Worm (Caenorhabditis elegans) whole organism, early embryonic: ENCODE measurements around the gene nas-7.
A peak's percentile ranks its signal among the peaks of the same experiment; 100 is the strongest.

Source experiments
- B0310.2 ChIP-seq: sonication (generic microtip); optimal IDR thresholded peaks from 2 replicates; lab custom pipeline; 2016; ENCODE audit warnings: mild to moderate bottlenecking, missing genetic modification characterization, missing compliant biosample characterization
- F13C5.2 ChIP-seq: sonication (generic microtip); optimal IDR thresholded peaks from 2 replicates; lab custom pipeline; 2017; ENCODE audit warnings: mild to moderate bottlenecking, missing genetic modification characterization, inconsistent platforms, missing compliant biosample characterization
- aly-1 ChIP-seq: sonication (generic microtip); optimal IDR thresholded peaks from 2 replicates; lab custom pipeline; 2016; ENCODE audit warnings: missing genetic modification characterization, missing compliant biosample characterization
- ama-1 ChIP-seq: fragments of 150-350 bp; optimal IDR thresholded peaks from 2 replicates; lab custom pipeline; 2014
- ceh-13 ChIP-seq: fragments of 200-800 bp; sonication (Bioruptor generic); optimal IDR thresholded peaks from 2 replicates; lab custom pipeline; 2018; ENCODE audit warnings: mild to moderate bottlenecking, missing genetic modification characterization, missing compliant biosample characterization
- ceh-36 ChIP-seq: sonication (generic microtip); optimal IDR thresholded peaks from 2 replicates; lab custom pipeline; 2016; ENCODE audit warnings: missing genetic modification characterization, inconsistent platforms, missing compliant biosample characterization
- ets-7 ChIP-seq: sonication (generic microtip); optimal IDR thresholded peaks from 2 replicates; lab custom pipeline; 2016; ENCODE audit warnings: missing genotype, missing genetic modification characterization, missing compliant biosample characterization
- flt-1 ChIP-seq: fragments of 200-800 bp; sonication (Bioruptor generic); IDR thresholded peaks from 2 replicates; pipeline ENCODE4 v1.3.6; 2022; ENCODE audit warnings: missing genetic modification characterization, missing compliant biosample characterization
- hmbx-1 ChIP-seq: sonication (generic microtip); optimal IDR thresholded peaks from 2 replicates; lab custom pipeline; 2016; ENCODE audit warnings: mild to moderate bottlenecking, missing genetic modification characterization, missing compliant biosample characterization
- hmg-4 ChIP-seq: fragments of 200-800 bp; sonication (Bioruptor generic); optimal IDR thresholded peaks from 2 replicates; lab custom pipeline; 2018; ENCODE audit warnings: mild to moderate bottlenecking, missing genetic modification characterization, missing compliant biosample characterization
- hnd-1 ChIP-seq: sonication (generic microtip); optimal IDR thresholded peaks from 2 replicates; lab custom pipeline; 2016; ENCODE audit warnings: missing genetic modification characterization, missing compliant biosample characterization
- pes-1 ChIP-seq: fragments of 200-800 bp; sonication (Bioruptor generic); IDR thresholded peaks from 2 replicates; pipeline ENCODE4 v1.3.6; 2022; ENCODE audit warnings: missing genetic modification reagents, missing genetic modification characterization, missing compliant biosample characterization
- scrt-1 ChIP-seq: fragments of 200-800 bp; sonication (Bioruptor generic); IDR thresholded peaks from 2 replicates; pipeline ENCODE4 v1.3.6; 2022; ENCODE audit warnings: missing genetic modification characterization, missing compliant biosample characterization
- sea-1 ChIP-seq: fragments of 200-800 bp; sonication (Bioruptor generic); conservative IDR thresholded peaks from 2 replicates; pipeline ENCODE4 v1.3.6; 2022; ENCODE audit warnings: missing genetic modification characterization, missing compliant biosample characterization
- tbx-11 ChIP-seq: fragments of 200-800 bp; sonication (Bioruptor generic); IDR thresholded peaks from 2 replicates; pipeline ENCODE4 v1.3.6; 2022; ENCODE audit warnings: missing genetic modification characterization, missing compliant biosample characterization
- tbx-37 ChIP-seq: fragments of 200-800 bp; sonication (Bioruptor generic); conservative IDR thresholded peaks from 2 replicates; pipeline ENCODE4 v1.3.6; 2022; ENCODE audit warnings: missing genetic modification reagents, missing genetic modification characterization, missing compliant biosample characterization
- tra-4 ChIP-seq: sonication (generic microtip); optimal IDR thresholded peaks from 2 replicates; lab custom pipeline; 2017; ENCODE audit warnings: missing genetic modification characterization, missing compliant biosample characterization

Gene nas-7

DNA sequence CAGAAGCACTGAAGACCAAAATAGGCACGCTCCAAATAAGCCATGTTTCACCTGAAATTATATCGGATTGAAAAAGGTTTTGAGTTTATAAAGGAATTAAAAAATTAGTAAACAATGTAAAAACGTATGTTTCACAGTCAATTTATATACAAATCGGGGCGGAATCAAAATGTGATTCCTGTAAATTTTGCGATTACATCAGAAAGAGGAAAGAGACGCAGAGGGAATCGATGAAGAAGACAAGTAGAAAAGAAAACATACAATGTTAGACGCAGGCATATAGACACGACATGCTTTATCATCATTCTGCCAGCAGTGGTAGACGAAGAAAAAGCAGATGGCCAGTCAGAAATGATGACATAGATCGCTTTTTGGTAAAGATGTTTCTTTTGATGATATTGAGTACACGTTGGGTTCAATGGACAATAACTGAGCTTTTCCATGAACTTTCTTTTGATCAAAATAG is 38.5 kb downstream of the nas-7 start, which contains the start of gene msra-1:
msra-1 (minus strand) TSS at position 51 of the 466 bp plus-strand sequence.
- TF ChIP-seq hmbx-1 (tag; lab: Kevin White, UChicago) (no peak), hnd-1 (tag; lab: Kevin White, UChicago) (no peak), pes-1 (GFP tag; lab: Robert Waterston, UW) (no peak), hmg-4 (GFP tag; lab: Kevin White, UChicago) (no peak), sea-1 (no peak), aly-1 (tag; lab: Kevin White, UChicago) (no peak), tra-4 (no peak), ceh-36 (no peak), B0310.2 (no peak), flt-1 (no peak), tbx-11 (GFP tag; lab: Robert Waterston, UW) (no peak), tbx-37 (GFP tag; lab: Robert Waterston, UW) (no peak), F13C5.2 (tag; lab: Kevin White, UChicago) (no peak), ama-1 (lab: Kevin White, UChicago) (no peak), ceh-13 (GFP tag; lab: Kevin White, UChicago) (no peak), scrt-1 (no peak), ets-7 (tag; lab: Kevin White, UChicago) (no peak)

DNA sequence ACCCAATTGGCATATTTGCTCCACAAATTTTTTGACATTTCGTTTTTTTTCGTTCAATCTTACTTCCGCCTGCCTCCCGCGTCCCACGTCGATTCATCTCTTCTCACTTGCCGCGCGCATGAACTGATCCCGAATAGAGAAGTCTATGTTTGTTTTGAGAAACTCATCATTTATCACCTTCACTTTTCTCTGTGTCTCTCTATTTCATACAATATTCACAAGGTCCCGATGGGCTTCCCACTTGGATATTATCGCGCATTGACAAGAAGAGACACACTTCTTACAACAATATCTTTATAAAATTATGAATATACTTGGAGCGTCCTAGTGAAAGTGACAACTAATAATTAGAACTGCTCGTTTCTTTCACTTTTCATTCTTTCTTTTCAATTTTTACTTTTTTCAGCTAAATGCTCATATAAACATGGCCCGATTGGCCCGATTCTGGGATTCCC is 44.0 kb downstream of the nas-7 start, which contains the start of gene insc-1:
insc-1 (plus strand) TSS at position 405 of the 455 bp plus-strand sequence.
- no peak for TF ChIP-seq aly-1 (tag; lab: Kevin White, UChicago)
- no peak for TF ChIP-seq ama-1 (lab: Kevin White, UChicago)
- TF ChIP-seq ceh-36 = no peak
- no peak for TF ChIP-seq hnd-1 (tag; lab: Kevin White, UChicago)
- no peak for TF ChIP-seq tra-4

DNA sequence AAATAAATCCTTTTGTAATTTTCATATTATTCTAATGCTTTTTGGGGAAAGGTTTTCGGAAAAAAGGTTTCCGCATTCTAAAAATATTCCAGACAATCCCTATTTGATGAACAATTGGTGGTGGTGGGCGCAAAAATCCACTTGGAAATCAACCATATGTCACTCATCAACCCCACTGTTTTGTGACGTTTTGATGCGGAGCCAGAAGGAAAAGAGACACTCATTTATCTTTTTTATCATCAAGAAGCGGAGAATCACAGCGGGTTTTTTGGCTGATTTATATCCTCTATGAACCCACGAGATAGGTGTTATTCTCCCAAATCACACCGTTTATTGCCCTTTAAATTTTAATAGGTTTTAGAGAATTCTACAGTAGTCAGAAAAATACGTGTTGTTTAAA is 45.3 kb downstream of the nas-7 start:
- TF ChIP-seq ceh-13 (GFP tag; lab: Kevin White, UChicago) (no peak), ets-7 (tag; lab: Kevin White, UChicago) (no peak), hmg-4 (GFP tag; lab: Kevin White, UChicago) (no peak), F13C5.2 (tag; lab: Kevin White, UChicago) (no peak), B0310.2 (no peak), hnd-1 (tag; lab: Kevin White, UChicago) (no peak), sea-1 (no peak), tbx-11 (GFP tag; lab: Robert Waterston, UW) (no peak), aly-1 (tag; lab: Kevin White, UChicago) (no peak), pes-1 (GFP tag; lab: Robert Waterston, UW) (no peak), scrt-1 (no peak)

DNA sequence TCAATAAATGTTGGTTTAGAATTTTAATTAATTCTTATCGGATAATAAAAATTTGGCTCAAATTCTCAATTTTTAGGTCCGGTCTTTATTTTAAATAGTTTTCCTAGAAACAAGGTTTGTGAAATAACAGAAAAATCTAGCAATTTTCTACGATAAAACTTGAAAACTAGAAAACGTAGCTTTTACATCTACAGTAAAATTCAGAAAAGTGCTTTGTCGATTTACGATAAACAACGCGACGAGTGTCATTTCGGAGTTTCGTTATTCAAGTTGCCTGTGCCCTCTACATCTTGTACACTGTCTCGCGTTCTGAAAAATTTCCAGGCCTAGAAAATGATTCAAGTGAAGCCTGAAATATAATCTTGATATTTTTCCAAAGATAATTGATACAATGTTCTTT is 45.8 kb downstream of the nas-7 start:
- TF ChIP-seq tbx-11 (GFP tag; lab: Robert Waterston, UW) (no peak), aly-1 (tag; lab: Kevin White, UChicago) (no peak), hnd-1 (tag; lab: Kevin White, UChicago) (no peak), F13C5.2 (tag; lab: Kevin White, UChicago) (no peak), ama-1 (lab: Kevin White, UChicago) (no peak), pes-1 (GFP tag; lab: Robert Waterston, UW) (no peak), hmg-4 (GFP tag; lab: Kevin White, UChicago) (no peak), tbx-37 (GFP tag; lab: Robert Waterston, UW) (no peak)

DNA sequence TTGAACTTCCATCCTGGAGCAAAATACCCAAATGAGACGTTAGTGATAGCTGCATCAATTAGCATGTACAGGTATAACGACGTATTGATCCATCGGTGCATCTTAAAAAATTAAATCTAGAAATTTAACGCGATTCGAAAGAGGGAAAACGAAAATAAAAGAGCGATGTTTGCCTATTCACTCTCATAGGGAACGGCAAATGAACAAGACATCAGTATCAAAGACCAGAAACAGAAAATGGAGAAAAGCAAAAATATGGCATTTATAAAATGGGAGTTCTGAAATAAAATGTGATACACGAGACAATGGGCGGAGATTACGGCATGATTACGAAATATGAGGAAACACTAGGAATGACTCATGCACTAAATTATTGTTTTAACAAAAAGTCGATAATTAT is 46.2 kb downstream of the nas-7 start, which contains the start of gene haf-2:
haf-2 (minus strand) TSS at position 101 of the 400 bp plus-strand sequence.
- TF ChIP-seq aly-1 (tag; lab: Kevin White, UChicago) (no peak), scrt-1 (no peak), tra-4 (no peak), ets-7 (tag; lab: Kevin White, UChicago) (no peak), flt-1 (no peak), pes-1 (GFP tag; lab: Robert Waterston, UW) (no peak), sea-1 (no peak), ceh-13 (GFP tag; lab: Kevin White, UChicago) (no peak), hmbx-1 (tag; lab: Kevin White, UChicago) (no peak), hmg-4 (GFP tag; lab: Kevin White, UChicago) (no peak), ceh-36 (no peak)

DNA sequence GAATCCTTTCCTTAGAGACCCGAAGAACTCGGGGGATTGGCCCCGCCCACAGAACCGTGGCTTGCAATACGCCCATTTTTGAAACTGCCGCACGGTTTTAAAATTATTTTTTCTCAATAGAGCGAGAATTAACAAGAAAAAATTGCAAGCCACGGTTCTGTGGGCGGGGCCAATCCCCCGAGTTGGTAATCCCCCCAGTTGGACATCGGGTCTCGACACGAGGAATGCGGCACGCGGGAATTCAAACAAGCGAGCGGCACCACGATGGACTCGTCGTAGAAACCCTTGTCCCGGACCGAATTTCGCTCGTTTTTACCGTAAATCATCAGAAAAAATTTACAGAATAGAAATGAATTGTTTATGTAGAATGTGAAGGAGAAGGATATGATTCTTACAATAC is 49.5 kb downstream of the nas-7 start:
- TF ChIP-seq tbx-11 (GFP tag; lab: Robert Waterston, UW) = no peak
- peak; percentile 12 for TF ChIP-seq ceh-36
- TF ChIP-seq scrt-1 = no peak

DNA sequence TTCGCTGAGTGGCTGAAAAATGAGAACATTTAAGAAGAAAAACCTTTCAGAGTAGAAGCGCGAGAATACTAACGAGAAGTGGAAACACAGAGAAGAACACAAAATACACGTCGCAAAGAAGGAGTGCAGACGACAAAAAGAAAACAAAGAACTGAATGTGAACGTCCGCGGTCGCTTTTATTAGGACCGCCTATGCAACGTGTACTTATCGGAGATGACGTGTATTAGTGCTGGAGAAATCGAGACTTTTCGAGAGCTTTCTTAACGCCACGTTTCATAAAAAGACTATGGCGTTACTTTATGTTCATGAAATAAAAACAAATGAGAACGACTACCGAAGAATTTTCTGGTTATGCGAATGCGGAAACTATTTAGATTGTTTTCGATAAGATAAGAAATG is 50.0 kb downstream of the nas-7 start, which contains the start of gene hsp-4:
hsp-4 (minus strand) TSS at position 139 of the 400 bp plus-strand sequence.
- TF ChIP-seq ceh-36 (no peak), hmg-4 (GFP tag; lab: Kevin White, UChicago) (no peak), tra-4 (no peak), ama-1 (lab: Kevin White, UChicago) (no peak), aly-1 (tag; lab: Kevin White, UChicago) (no peak), hnd-1 (tag; lab: Kevin White, UChicago) (no peak)
